Worm (Caenorhabditis elegans) whole organism, L4/young adult: Measurements from ENCODE around the gene hsp-4.

ENCODE experiments used
- W03F9.2 ChIP-seq: fragments of 150-350 bp; optimal IDR thresholded peaks from 2 replicates; lab custom pipeline; 2014; ENCODE audit warnings: missing biosample characterization, missing genetic modification characterization
- dao-5 ChIP-seq: sonication (generic microtip); optimal IDR thresholded peaks from 2 replicates; lab custom pipeline; 2016; ENCODE audit warnings: missing genotype, missing genetic modification characterization, moderate library complexity, missing compliant biosample characterization
- him-1 ChIP-seq: sonication (generic microtip); optimal IDR thresholded peaks from 2 replicates; lab custom pipeline; 2016; ENCODE audit warnings: missing genotype, missing genetic modification reagents, missing genetic modification characterization, missing compliant biosample characterization

ce11 chrII:7393393-7393792, 40.9 kb upstream of the hsp-4 start:
- TF ChIP-seq him-1 (tag; lab: Kevin White, UChicago) = no peak
- no peak for TF ChIP-seq dao-5 (tag; lab: Kevin White, UChicago)
- no peak for TF ChIP-seq W03F9.2 (tag; lab: Kevin White, UChicago)
